Worm (Caenorhabditis elegans): Measurements from ENCODE around the gene rpl-28.

DNA sequence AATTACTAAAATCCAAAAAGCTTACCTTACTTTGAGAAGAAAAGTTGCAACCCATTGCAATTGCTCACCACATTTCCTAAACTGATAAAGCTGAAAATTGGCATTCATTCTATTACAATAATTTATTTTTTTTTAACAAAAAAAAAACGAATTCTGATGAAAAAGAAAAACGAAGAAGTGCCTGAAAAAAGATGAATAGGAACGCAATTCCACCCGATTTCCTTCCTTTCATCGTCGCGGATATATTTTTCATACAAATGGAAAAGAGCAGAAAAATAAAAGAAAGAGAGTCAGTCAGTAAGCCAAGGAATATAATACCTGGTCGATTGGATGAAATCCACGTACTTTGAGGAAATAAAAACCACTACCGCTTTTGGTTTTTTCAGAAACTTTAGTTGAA, 26.9 kb upstream of the rpl-28 start, which contains the start of gene gpa-13:
- TF ChIP-seq ztf-7 (tag; optimal IDR thresholded peaks at IDR 0.05) (no peak), dpl-1 (GFP tag; optimal IDR thresholded peaks at IDR 0.05) (no peak), nhr-11 (tag; optimal IDR thresholded peaks at IDR 0.05) (no peak), ceh-82 (tag; optimal IDR thresholded peaks at IDR 0.05) (no peak), ZK546.5 (tag; optimal IDR thresholded peaks at IDR 0.05) (no peak), Y5F2A.4 (GFP tag; optimal IDR thresholded peaks at IDR 0.05) (no peak), daf-12 (tag; optimal IDR thresholded peaks at IDR 0.05) (no peak)
